Worm (Caenorhabditis elegans): ENCODE results near the gene zip-7.
A peak's percentile ranks its signal among the peaks of the same experiment; 100 is the strongest.
"Not testable (repeated sequence)": the region's sequence is repeated elsewhere in the genome, so short reads cannot be mapped to it uniquely, and the experiment has no call there.

The zip-7 gene

DNA sequence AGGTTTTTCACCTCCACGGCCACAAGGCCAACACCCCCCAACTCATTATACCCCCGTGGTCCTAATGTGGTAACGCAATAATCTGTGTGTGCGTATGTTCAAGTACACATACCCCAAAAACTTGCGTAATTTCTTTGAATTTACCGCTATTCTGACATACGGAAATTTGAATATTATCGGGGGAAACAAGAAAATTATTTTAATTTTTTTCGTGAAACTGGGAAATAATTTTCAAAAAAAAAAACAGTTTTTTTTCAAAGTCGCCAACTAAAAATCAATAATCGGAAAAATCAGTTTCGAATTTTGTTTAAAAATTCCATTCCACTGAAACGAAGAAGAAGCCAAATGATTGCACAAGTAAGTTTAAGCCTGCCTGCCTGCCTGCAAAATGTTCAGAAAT, 24.6 kb downstream of the zip-7 start, which contains the start of gene Y51H4A.938:
TSS of gene Y51H4A.938 (plus strand) at position 301 of the 400 bp plus-strand sequence.
- not testable (repeated sequence) for TF ChIP-seq ztf-7 (tag; optimal IDR thresholded peaks at IDR 0.05); tra-1 (GFP tag; IDR thresholded peaks at IDR 0.05); lin-13 (GFP tag; optimal IDR thresholded peaks at IDR 0.05)

- no peak for TF ChIP-seq lin-29 (GFP tag; IDR thresholded peaks at IDR 0.05)
Measured at ce11 chrIV:16477169-16477568, 28.3 kb downstream of the zip-7 start, which contains the start of gene Y51H4A.1. Y51H4A.1 (minus strand) TSS chrIV:16477295.

ce11 chrIV:16476081-16476480, 29.4 kb downstream of the zip-7 start:
- TF ChIP-seq ces-1 (GFP tag; optimal IDR thresholded peaks at IDR 0.05) (peak; percentile 22), dpl-1 (GFP tag; optimal IDR thresholded peaks at IDR 0.05) (no peak), daf-16 (GFP tag; optimal IDR thresholded peaks at IDR 0.05) (no peak), daf-16 (tag; optimal IDR thresholded peaks at IDR 0.05) (no peak), sdz-12 (GFP tag; optimal IDR thresholded peaks at IDR 0.05) (no peak), ceh-20 (GFP tag; IDR thresholded peaks at IDR 0.05) (no peak), nhr-25 (tag; optimal IDR thresholded peaks at IDR 0.05; ENCODE audit: borderline replicate concordance, insufficient read depth) (no peak), ceh-44 (GFP tag; IDR thresholded peaks at IDR 0.05) (no peak), T26A8.4 (GFP tag; IDR thresholded peaks at IDR 0.05) (no peak), fos-1 (tag; optimal IDR thresholded peaks at IDR 0.05) (no peak)

- TF ChIP-seq dpl-1 (GFP tag; optimal IDR thresholded peaks at IDR 0.05): no peak
- TF ChIP-seq snpc-1.2 (GFP tag; IDR thresholded peaks at IDR 0.05): peak; percentile 75
Measured at ce11 chrIV:16471569-16471968, 33.9 kb downstream of the zip-7 start.

DNA sequence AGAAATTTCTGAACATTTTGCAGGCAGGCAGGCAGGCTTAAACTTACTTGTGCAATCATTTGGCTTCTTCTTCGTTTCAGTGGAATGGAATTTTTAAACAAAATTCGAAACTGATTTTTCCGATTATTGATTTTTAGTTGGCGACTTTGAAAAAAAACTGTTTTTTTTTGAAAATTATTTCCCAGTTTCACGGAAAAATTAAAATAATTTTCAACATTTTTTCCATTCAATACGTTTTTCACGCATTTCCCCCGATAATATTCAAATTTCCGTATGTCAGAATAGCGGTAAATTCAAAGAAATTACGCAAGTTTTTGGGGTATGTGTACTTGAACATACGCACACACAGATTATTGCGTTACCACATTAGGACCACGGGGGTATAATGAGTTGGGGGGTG, 34.6 kb downstream of the zip-7 start, which contains the start of gene VY10G11R.1:
TSS of gene VY10G11R.1 (minus strand) at position 101 of the 400 bp plus-strand sequence.
- TF ChIP-seq hlh-11 (tag; optimal IDR thresholded peaks at IDR 0.05); ceh-82 (tag; optimal IDR thresholded peaks at IDR 0.05); mxl-2 (GFP tag; conservative IDR thresholded peaks at IDR 0.05): not testable (repeated sequence)

ce11 chrIV:16463932-16464331, 41.5 kb downstream of the zip-7 start:
- peak; percentile 90 for TF ChIP-seq snpc-1.2 (GFP tag; IDR thresholded peaks at IDR 0.05)

DNA sequence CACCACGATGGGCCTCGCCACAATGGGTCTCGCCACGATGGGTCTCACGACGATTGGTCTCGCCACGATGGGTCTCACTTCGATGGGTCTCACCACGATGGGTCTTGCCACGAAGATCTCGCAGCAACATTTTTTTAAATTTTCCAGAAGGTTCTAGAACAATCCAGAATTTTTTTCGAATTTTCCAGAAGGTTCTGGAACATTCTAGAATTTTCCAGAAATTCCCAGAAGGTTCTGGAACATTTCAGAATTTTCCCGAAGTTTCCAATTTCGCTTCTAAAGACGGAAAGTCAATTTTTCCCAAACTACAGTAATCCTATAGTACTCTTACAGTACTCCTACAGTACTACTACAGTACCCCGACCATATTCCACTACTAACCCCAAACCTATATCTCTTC, 46.5 kb downstream of the zip-7 start:
- 0 out of 2 replicates have a peak, but pooled peaks have one; percentile 11 for TF ChIP-seq snpc-1.2 (GFP tag; IDR thresholded peaks at IDR 0.05)

- TF ChIP-seq arid-1 (GFP tag; conservative IDR thresholded peaks at IDR 0.05) (peak; percentile 94), zfp-3 (GFP tag; conservative IDR thresholded peaks at IDR 0.05) (peak; percentile 74; the same call in 1 of the 2 replicates), snpc-1.2 (GFP tag; IDR thresholded peaks at IDR 0.05) (peak; percentile 94), lin-38 (GFP tag; IDR thresholded peaks at IDR 0.05) (peak; percentile 77), pha-4 (GFP tag; IDR thresholded peaks at IDR 0.05) (peak; percentile 90; the same call in 1 of the 2 replicates), mdt-29 (GFP tag; IDR thresholded peaks at IDR 0.05) (peak; percentile 97)
- TF ChIP-seq pha-4 (tag; optimal IDR thresholded peaks at IDR 0.05): not testable (repeated sequence)
Measured at ce11 chrIV:16458368-16458767, 47.1 kb downstream of the zip-7 start.

Measured in whole organism, L4 larva.